Worm (Caenorhabditis elegans): ENCODE data around the gene ZK899.1.

ce11 chrX:9467573-9467972 lies 21.1 kb downstream of the ZK899.1 start:
- TF ChIP-seq dao-5 (tag; optimal IDR thresholded peaks at IDR 0.05) (peak; percentile 73), him-1 (tag; optimal IDR thresholded peaks at IDR 0.05) (peak; percentile 86)

Measured in whole organism, L4/young adult.